Fruit fly (Drosophila melanogaster) Kc167 (cell line): ENCODE measurements around the gene CG46318.

Source experiments
- Myc ChIP-seq: fragments of >200 bp; optimal IDR thresholded peaks from 2 replicates; lab custom pipeline; 2017; ENCODE audit warnings: missing external identifiers
- h ChIP-seq: fragments of >200 bp; optimal IDR thresholded peaks from 3 replicates; lab custom pipeline; 2018; ENCODE audit warnings: missing external identifiers

dm6 chr3R:18703514-18703913, 23.1 kb downstream of the CG46318 start:
- no peak for TF ChIP-seq h (lab: Kevin White, UChicago)
- no peak for TF ChIP-seq Myc
